Fruit fly (Drosophila melanogaster): ENCODE measurements around the gene CG44954.
A peak's percentile ranks its signal among the peaks of the same experiment; 100 is the strongest.

Gene CG44954

DNA sequence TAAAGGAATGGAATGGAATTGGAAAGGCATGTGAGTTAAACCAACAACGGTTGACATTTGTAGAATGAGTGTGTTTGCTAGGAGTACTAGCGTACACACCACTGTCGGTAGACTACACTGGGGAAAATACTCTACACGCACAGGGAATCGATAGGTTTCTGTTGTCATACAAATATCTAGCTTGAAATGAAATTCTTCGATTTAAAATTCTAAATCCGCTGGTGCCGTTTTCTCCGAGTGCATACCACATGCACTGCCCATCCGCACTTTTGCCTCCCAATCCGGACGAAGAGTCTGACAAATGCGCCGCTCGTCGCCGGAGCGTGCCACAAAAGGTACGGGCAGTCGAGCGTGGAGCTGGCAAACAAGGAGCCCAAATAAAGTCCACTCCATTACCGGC is 7.2 kb upstream of the CG44954 start, which contains the start of gene CG2267:
Gene CG2267, minus strand, starts transcription at position 101 of the 400 bp plus-strand sequence.
- no peak for TF ChIP-seq repo (GFP tag; optimal IDR thresholded peaks at IDR 0.05)
- no peak for TF ChIP-seq D19B (GFP tag; optimal IDR thresholded peaks at IDR 0.05)
- TF ChIP-seq insv (GFP tag; optimal IDR thresholded peaks at IDR 0.05) = no peak
- TF ChIP-seq salm (tag; optimal IDR thresholded peaks at IDR 0.05) = no peak
- TF ChIP-seq CG4707 (GFP tag; optimal IDR thresholded peaks at IDR 0.05) = no peak
- TF ChIP-seq gcm (GFP tag; optimal IDR thresholded peaks at IDR 0.05) = no peak
- TF ChIP-seq nerfin-1 (tag; optimal IDR thresholded peaks at IDR 0.05) = no peak
- TF ChIP-seq CG10979 (tag; optimal IDR thresholded peaks at IDR 0.05) = no peak
- TF ChIP-seq CG30020 (tag; optimal IDR thresholded peaks at IDR 0.05) = no peak
- TF ChIP-seq NfI (GFP tag; optimal IDR thresholded peaks at IDR 0.05) = no peak
- no peak for TF ChIP-seq Dek (tag; optimal IDR thresholded peaks at IDR 0.05)

DNA sequence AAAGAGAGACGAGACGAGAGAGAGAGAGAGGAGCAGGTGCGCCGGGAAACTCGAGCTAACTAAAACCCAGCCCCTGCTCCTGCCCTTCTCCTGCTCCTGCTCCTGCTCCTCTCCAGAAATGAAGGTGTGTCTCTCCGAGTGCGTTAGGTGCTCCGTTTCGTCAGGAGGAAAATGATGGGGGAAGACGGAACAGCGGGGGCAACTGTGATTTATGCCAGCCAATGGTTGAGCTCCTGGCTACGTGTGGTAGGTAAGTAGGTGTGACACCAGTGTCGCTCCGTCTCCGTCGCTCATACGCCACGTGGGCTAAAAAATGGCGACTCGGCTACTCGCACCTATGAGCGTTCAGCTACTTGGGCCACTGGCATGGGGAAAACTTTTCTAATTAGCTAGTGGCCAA is 4.2 kb downstream of the CG44954 start:
- TF ChIP-seq CG6654 (GFP tag; optimal IDR thresholded peaks at IDR 0.05) (no peak), Deaf1 (tag; optimal IDR thresholded peaks at IDR 0.05) (peak; percentile 15), Nf-YC (tag; optimal IDR thresholded peaks at IDR 0.05) (peak; percentile 89), Trl (optimal IDR thresholded peaks at IDR 0.05) (peak in 1 of 2 experiments; percentile 56), Trl (GFP tag; optimal IDR thresholded peaks at IDR 0.05) (no peak), Nf-YB (GFP tag; optimal IDR thresholded peaks at IDR 0.05) (peak; percentile 83), CG31365 (tag; optimal IDR thresholded peaks at IDR 0.05) (no peak), hbn (GFP tag; IDR thresholded peaks at IDR 0.05; ENCODE audit: partially characterized antibody) (no peak), CG10321 (GFP tag; IDR thresholded peaks at IDR 0.05) (0 out of 2 replicates have a peak, but pooled peaks have one; percentile 22), lbe (GFP tag; optimal IDR thresholded peaks at IDR 0.05) (no peak), HLHmδ (GFP tag; optimal IDR thresholded peaks at IDR 0.05) (no peak)

dm6 chr3R:30616098-30616857 is 5.4 kb downstream of the CG44954 start:
- TF ChIP-seq h (optimal IDR thresholded peaks at IDR 0.05) = no peak
- no peak for TF ChIP-seq fd96Cb (tag; optimal IDR thresholded peaks at IDR 0.05)
- TF ChIP-seq nerfin-2 (GFP tag; IDR thresholded peaks at IDR 0.05; ENCODE audit: partially characterized antibody) = no peak
- no peak for TF ChIP-seq Rx (GFP tag; IDR thresholded peaks at IDR 0.05)
- no peak for TF ChIP-seq CG2199 (GFP tag; IDR thresholded peaks at IDR 0.05)
- no peak for TF ChIP-seq CG10979 (tag; optimal IDR thresholded peaks at IDR 0.05)
- TF ChIP-seq CG43689 (GFP tag; IDR thresholded peaks at IDR 0.05) = no peak
- TF ChIP-seq gsb-n (tag; optimal IDR thresholded peaks at IDR 0.05) = no peak
- TF ChIP-seq CG3995 (GFP tag; optimal IDR thresholded peaks at IDR 0.05) = no peak
- no peak for TF ChIP-seq ash1 (GFP tag; optimal IDR thresholded peaks at IDR 0.05)
- no peak for TF ChIP-seq row (GFP tag; IDR thresholded peaks at IDR 0.05)
- TF ChIP-seq CG2678 (tag; optimal IDR thresholded peaks at IDR 0.05) = no peak
- no peak for TF ChIP-seq hkb (optimal IDR thresholded peaks at IDR 0.05)
- no peak for TF ChIP-seq hkb (GFP tag; IDR thresholded peaks at IDR 0.05)
- no peak for TF ChIP-seq Dip3 (GFP tag; optimal IDR thresholded peaks at IDR 0.05)
- TF ChIP-seq CG32767 (GFP tag; IDR thresholded peaks at IDR 0.05) = no peak
- no peak for TF ChIP-seq CG15696 (tag; optimal IDR thresholded peaks at IDR 0.05)
- TF ChIP-seq Nf-YC (tag; optimal IDR thresholded peaks at IDR 0.05) = peak; percentile 97
- peak; percentile 72 for TF ChIP-seq cg (GFP tag; optimal IDR thresholded peaks at IDR 0.05)
- no peak for TF ChIP-seq zen (tag; optimal IDR thresholded peaks at IDR 0.05)
- no peak for TF ChIP-seq CG10543 (GFP tag; optimal IDR thresholded peaks at IDR 0.05)
- no peak for TF ChIP-seq croc (GFP tag; conservative IDR thresholded peaks at IDR 0.05)
- no peak for TF ChIP-seq CG11456 (GFP tag; IDR thresholded peaks at IDR 0.05)
- no peak for TF ChIP-seq Hey (tag; optimal IDR thresholded peaks at IDR 0.05)
- TF ChIP-seq esg (GFP tag; conservative IDR thresholded peaks at IDR 0.05) = no peak
- TF ChIP-seq CG5245 (GFP tag; optimal IDR thresholded peaks at IDR 0.05) = no peak
- TF ChIP-seq CG10321 (GFP tag; IDR thresholded peaks at IDR 0.05) = peak; percentile 66
- TF ChIP-seq CG4820 (GFP tag; optimal IDR thresholded peaks at IDR 0.05) = no peak
- TF ChIP-seq Deaf1 (tag; optimal IDR thresholded peaks at IDR 0.05) = peak; percentile 79
- TF ChIP-seq cwo (GFP tag; optimal IDR thresholded peaks at IDR 0.05) = no peak
